Worm (Caenorhabditis elegans) whole organism, young adult: ENCODE measurements around the gene ugt-37.

Experiments used
- B0019.2 ChIP-seq: fragments of 200-800 bp; sonication (Bioruptor generic); conservative IDR thresholded peaks from 2 replicates; pipeline ENCODE4 v1.3.6; 2022; ENCODE audit warnings: missing genetic modification reagents, missing genetic modification characterization, missing compliant biosample characterization
- C17E4.6 ChIP-seq: fragments of 200-800 bp; sonication (Bioruptor generic); IDR thresholded peaks from 2 replicates; pipeline ENCODE4 v1.3.6; 2022; ENCODE audit warnings: missing genetic modification reagents, missing genetic modification characterization, missing compliant biosample characterization
- D2030.7 ChIP-seq: fragments of 200-800 bp; sonication (Bioruptor generic); IDR thresholded peaks from 2 replicates; pipeline ENCODE4 v1.3.6; 2022; ENCODE audit warnings: missing genetic modification reagents, missing genetic modification characterization, missing compliant biosample characterization
- F52B5.7 ChIP-seq: sonication (generic microtip); optimal IDR thresholded peaks from 2 replicates; lab custom pipeline; 2016; ENCODE audit warnings: mild to moderate bottlenecking, missing genetic modification characterization, missing compliant biosample characterization
- K12H6.12 ChIP-seq: fragments of 200-800 bp; sonication (Bioruptor generic); optimal IDR thresholded peaks from 2 replicates; lab custom pipeline; 2018; ENCODE audit warnings: mild to moderate bottlenecking, missing genetic modification characterization, missing compliant biosample characterization
- Y79H2A.3 ChIP-seq: fragments of 200-800 bp; sonication (Bioruptor generic); conservative IDR thresholded peaks from 2 replicates; pipeline ENCODE4 v1.3.6; 2022; ENCODE audit warnings: missing genetic modification reagents, missing genetic modification characterization, missing compliant biosample characterization
- ama-1 ChIP-seq, 3 experiments: fragments of 150-350 bp in 1 of 3; sonication (generic microtip) in 2 of 3; optimal IDR thresholded peaks; 2 replicates each; lab custom pipeline; 2014 to 2018; ENCODE audit warnings: missing biosample characterization in 2 of 3, missing genetic modification characterization in 2 of 3, missing genetic modification reagents in 2 of 3
- aptf-2 ChIP-seq: fragments of 200-800 bp; sonication (Bioruptor generic); conservative IDR thresholded peaks from 2 replicates; pipeline ENCODE4 v1.3.6; 2022; ENCODE audit warnings: missing genetic modification reagents, missing genetic modification characterization, missing compliant biosample characterization
- aptf-3 ChIP-seq: fragments of 200-800 bp; sonication (Bioruptor generic); IDR thresholded peaks from 2 replicates; pipeline ENCODE4 v1.3.6; 2022; ENCODE audit warnings: missing genetic modification characterization, missing compliant biosample characterization
- attf-3 ChIP-seq: fragments of 200-800 bp; sonication (Bioruptor generic); conservative IDR thresholded peaks from 2 replicates; pipeline ENCODE4 v1.3.6; 2022; ENCODE audit warnings: missing genetic modification reagents, missing genetic modification characterization, missing compliant biosample characterization
- attf-6 ChIP-seq: fragments of 200-800 bp; sonication (Bioruptor generic); IDR thresholded peaks from 2 replicates; pipeline ENCODE4 v1.3.6; 2022; ENCODE audit warnings: missing genetic modification reagents, missing genetic modification characterization, missing compliant biosample characterization
- cebp-1 ChIP-seq, 2 experiments: fragments of 200-800 bp in 1 of 2; sonication (Bioruptor generic) in 1 of 2; sonication (generic microtip) in 1 of 2; IDR thresholded peaks in 1 of 2; optimal IDR thresholded peaks in 1 of 2; 2 replicates each; pipeline versions ENCODE4 v1.3.6 to Lab custom; 2017 to 2022; ENCODE audit warnings: missing compliant biosample characterization in 2 of 2, missing genetic modification characterization in 2 of 2, mild to moderate bottlenecking in 1 of 2, missing genetic modification reagents in 1 of 2, moderate library complexity in 1 of 2
- ceh-58 ChIP-seq: fragments of 200-800 bp; sonication (Bioruptor generic); IDR thresholded peaks from 2 replicates; pipeline ENCODE4 v1.3.6; 2022; ENCODE audit warnings: missing genetic modification characterization, missing compliant biosample characterization
- ceh-79 ChIP-seq: sonication (generic microtip); optimal IDR thresholded peaks from 2 replicates; lab custom pipeline; 2017; ENCODE audit warnings: mild to moderate bottlenecking, missing genetic modification characterization, missing compliant biosample characterization
- efl-1 ChIP-seq: fragments of 150-350 bp; optimal IDR thresholded peaks from 2 replicates; lab custom pipeline; 2014; ENCODE audit warnings: missing biosample characterization, missing genetic modification reagents, missing genetic modification characterization
- gei-17 ChIP-seq: fragments of 200-800 bp; sonication (Bioruptor generic); optimal IDR thresholded peaks from 2 replicates; lab custom pipeline; 2018; ENCODE audit warnings: mild to moderate bottlenecking, missing genetic modification characterization, missing compliant biosample characterization
- lag-1 ChIP-seq: fragments of 200-800 bp; sonication (Bioruptor generic); IDR thresholded peaks from 2 replicates; pipeline ENCODE4 v1.3.6; 2022; ENCODE audit warnings: missing genetic modification reagents, missing genetic modification characterization, missing compliant biosample characterization
- lin-40 ChIP-seq: sonication (generic microtip); optimal IDR thresholded peaks from 2 replicates; lab custom pipeline; 2016; ENCODE audit warnings: missing genetic modification characterization, mild to moderate bottlenecking, missing compliant biosample characterization, missing genotype, missing genetic modification reagents
- lir-1 ChIP-seq: fragments of 200-800 bp; sonication (Bioruptor generic); conservative IDR thresholded peaks from 2 replicates; pipeline ENCODE4 v1.3.6; 2022; ENCODE audit warnings: missing genetic modification reagents, missing genetic modification characterization, missing compliant biosample characterization
- lsl-1 ChIP-seq: fragments of 200-800 bp; sonication (Bioruptor generic); optimal IDR thresholded peaks from 2 replicates; lab custom pipeline; 2018; ENCODE audit warnings: mild to moderate bottlenecking, missing genetic modification characterization, moderate library complexity, missing compliant biosample characterization
- mcd-1 ChIP-seq: fragments of 200-800 bp; sonication (Bioruptor generic); IDR thresholded peaks from 2 replicates; pipeline ENCODE4 v1.3.6; 2022; ENCODE audit warnings: missing genetic modification reagents, missing genetic modification characterization, missing compliant biosample characterization
- nhr-120 ChIP-seq: fragments of 200-800 bp; sonication (Bioruptor generic); IDR thresholded peaks from 2 replicates; pipeline ENCODE4 v1.3.6; 2022; ENCODE audit warnings: missing genetic modification characterization, missing compliant biosample characterization
- nhr-27 ChIP-seq: fragments of 200-800 bp; sonication (Bioruptor generic); optimal IDR thresholded peaks from 2 replicates; lab custom pipeline; 2018; ENCODE audit warnings: mild to moderate bottlenecking, missing genetic modification characterization, moderate library complexity, missing compliant biosample characterization
- nhr-80 ChIP-seq: sonication (generic microtip); optimal IDR thresholded peaks from 2 replicates; lab custom pipeline; 2016; ENCODE audit warnings: missing genetic modification characterization, missing compliant biosample characterization
- sdz-38 ChIP-seq: sonication (generic microtip); optimal IDR thresholded peaks from 2 replicates; lab custom pipeline; 2016; ENCODE audit warnings: missing genotype, missing genetic modification characterization, missing compliant biosample characterization
- snpc-4 ChIP-seq, 5 experiments: fragments of 150-350 bp in 1 of 5; sonication (generic microtip) in 4 of 5; optimal IDR thresholded peaks; 2 replicates each; lab custom pipeline; 2014 to 2018; ENCODE audit warnings: missing genetic modification characterization in 5 of 5, missing biosample characterization in 3 of 5, antibody characterized with exemption in 2 of 5, mild to moderate bottlenecking in 2 of 5, missing compliant biosample characterization in 2 of 5, missing genotype in 2 of 5, moderate library complexity in 2 of 5, missing genetic modification reagents in 1 of 5
- tbx-9 ChIP-seq: sonication (generic microtip); optimal IDR thresholded peaks from 2 replicates; lab custom pipeline; 2016; ENCODE audit warnings: borderline replicate concordance, missing genetic modification characterization, inconsistent platforms, missing compliant biosample characterization
- unc-62 ChIP-seq: fragments of 150-350 bp; optimal IDR thresholded peaks from 2 replicates; lab custom pipeline; 2014; ENCODE audit warnings: missing biosample characterization, missing genetic modification reagents, missing genetic modification characterization
- xnd-1 ChIP-seq: sonication (generic microtip); optimal IDR thresholded peaks from 2 replicates; lab custom pipeline; 2016; ENCODE audit warnings: missing genotype, missing genetic modification reagents, missing genetic modification characterization, missing compliant biosample characterization

Gene ugt-37

ce11 chrV:7178843-7179242 is 33.7 kb upstream of the ugt-37 start, which contains the start of gene cpsf-2:
Gene cpsf-2 (plus strand): TSS chrV:7179172.
- TF ChIP-seq efl-1 (GFP tag; lab: Kevin White, UChicago) (peak; percentile 3), unc-62 (no peak), tbx-9 (tag; lab: Kevin White, UChicago) (no peak), xnd-1 (tag; lab: Kevin White, UChicago) (no peak)

DNA sequence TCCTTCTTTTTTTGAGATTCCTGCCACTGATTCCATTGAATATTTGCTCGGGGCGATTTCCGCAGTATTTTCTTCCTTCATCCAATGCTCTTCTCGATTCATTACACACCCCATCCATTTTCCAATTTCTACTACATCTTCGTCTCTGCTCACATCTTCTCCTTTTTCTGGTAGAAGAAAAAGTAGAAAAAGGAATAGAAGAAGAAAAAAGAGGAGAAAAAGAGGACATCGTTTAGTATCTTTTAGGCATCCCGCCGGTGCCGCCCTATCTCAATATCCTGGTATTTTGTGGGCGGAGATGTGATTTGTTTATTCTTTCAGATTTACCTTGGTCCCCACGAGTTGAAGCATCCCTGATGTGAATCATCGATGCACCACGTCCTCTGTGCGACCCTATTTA is 30.1 kb upstream of the ugt-37 start, which contains the start of gene lgc-39:
Gene lgc-39 (plus strand): TSS at position 301 of the 400 bp plus-strand sequence.
- TF ChIP-seq ama-1 (optimal IDR thresholded peaks at IDR 0.05; lab: Kevin White, UChicago), result no peak
- no peak for TF ChIP-seq ama-1 (GFP tag; optimal IDR thresholded peaks at IDR 0.05; lab: Kevin White, UChicago)
- no peak for TF ChIP-seq D2030.7 (GFP tag; lab: Robert Waterston, UW)
- no peak for TF ChIP-seq gei-17
- TF ChIP-seq lag-1, result no peak

DNA sequence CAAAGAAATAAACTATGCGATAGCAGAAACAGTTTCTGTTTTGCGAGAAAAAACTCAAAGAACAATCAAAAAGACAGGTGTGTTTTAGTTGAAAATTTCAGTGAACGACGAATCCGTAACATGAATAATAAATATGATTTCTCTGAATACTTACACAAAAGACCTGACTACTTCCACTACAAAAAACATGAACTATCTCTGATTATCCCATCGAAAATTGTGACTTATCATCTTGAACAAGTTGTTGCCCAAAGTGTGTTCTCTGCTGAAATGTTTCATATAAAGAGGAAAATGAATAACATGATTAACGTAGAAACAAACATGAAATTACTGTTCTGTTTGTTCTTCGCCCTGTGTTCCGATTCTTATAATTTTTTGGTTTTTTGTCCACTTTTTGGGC is 21.6 kb upstream of the ugt-37 start, which contains the start of gene ugt-36:
Gene ugt-36 (plus strand): TSS at position 301 of the 400 bp plus-strand sequence.
- TF ChIP-seq attf-3, result no peak
- TF ChIP-seq nhr-120 (GFP tag; lab: Robert Waterston, UW), result no peak
- no peak for TF ChIP-seq lsl-1 (GFP tag; lab: Kevin White, UChicago)
- no peak for TF ChIP-seq ceh-58 (GFP tag; lab: Robert Waterston, UW)
- TF ChIP-seq aptf-3 (GFP tag; lab: Robert Waterston, UW), result no peak

DNA sequence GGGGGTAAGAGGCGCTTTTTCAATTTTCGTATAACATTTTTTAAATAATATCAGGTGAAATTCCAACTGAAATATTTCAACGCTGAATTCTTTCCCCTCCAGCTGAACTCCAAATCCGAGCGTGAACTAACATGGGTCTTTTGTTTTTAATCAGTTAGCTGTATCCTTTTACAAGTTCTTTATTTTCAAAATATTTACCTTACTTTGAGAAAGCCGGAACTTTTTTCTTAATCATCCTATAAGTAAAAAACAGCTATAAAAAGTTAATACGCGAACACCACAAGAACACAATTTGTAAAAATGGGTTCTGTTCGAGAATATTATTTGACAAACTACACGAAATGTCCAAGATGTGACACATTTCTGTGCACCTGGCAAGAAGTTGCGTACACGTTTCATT is 19.1 kb upstream of the ugt-37 start, which contains the start of gene srh-83:
Gene srh-83 (plus strand): TSS at position 301 of the 400 bp plus-strand sequence.
- no peak for TF ChIP-seq B0019.2
- TF ChIP-seq lir-1, result no peak
- TF ChIP-seq sdz-38, result no peak
- TF ChIP-seq cebp-1 (GFP tag; IDR thresholded peaks at IDR 0.05; lab: Robert Waterston, UW), result no peak
- TF ChIP-seq cebp-1 (tag; optimal IDR thresholded peaks at IDR 0.05; lab: Kevin White, UChicago), result no peak
- TF ChIP-seq nhr-27, result no peak
- TF ChIP-seq ceh-79 (tag; lab: Kevin White, UChicago), result no peak
- no peak for TF ChIP-seq aptf-2 (GFP tag; lab: Robert Waterston, UW)
- TF ChIP-seq snpc-4 (GFP tag; optimal IDR thresholded peaks at IDR 0.05; lab: Kevin White, UChicago), result no peak
- no peak for TF ChIP-seq snpc-4 (tag; optimal IDR thresholded peaks at IDR 0.05; lab: Kevin White, UChicago)
- no peak for TF ChIP-seq K12H6.12 (tag; lab: Kevin White, UChicago)
- no peak for TF ChIP-seq F52B5.7
- TF ChIP-seq nhr-120 (GFP tag; lab: Robert Waterston, UW), result no peak
- no peak for TF ChIP-seq mcd-1
- TF ChIP-seq unc-62, result no peak
- no peak for TF ChIP-seq C17E4.6
- TF ChIP-seq attf-6 (GFP tag; lab: Robert Waterston, UW), result no peak
- TF ChIP-seq, all 124 proteins: peak for 0

DNA sequence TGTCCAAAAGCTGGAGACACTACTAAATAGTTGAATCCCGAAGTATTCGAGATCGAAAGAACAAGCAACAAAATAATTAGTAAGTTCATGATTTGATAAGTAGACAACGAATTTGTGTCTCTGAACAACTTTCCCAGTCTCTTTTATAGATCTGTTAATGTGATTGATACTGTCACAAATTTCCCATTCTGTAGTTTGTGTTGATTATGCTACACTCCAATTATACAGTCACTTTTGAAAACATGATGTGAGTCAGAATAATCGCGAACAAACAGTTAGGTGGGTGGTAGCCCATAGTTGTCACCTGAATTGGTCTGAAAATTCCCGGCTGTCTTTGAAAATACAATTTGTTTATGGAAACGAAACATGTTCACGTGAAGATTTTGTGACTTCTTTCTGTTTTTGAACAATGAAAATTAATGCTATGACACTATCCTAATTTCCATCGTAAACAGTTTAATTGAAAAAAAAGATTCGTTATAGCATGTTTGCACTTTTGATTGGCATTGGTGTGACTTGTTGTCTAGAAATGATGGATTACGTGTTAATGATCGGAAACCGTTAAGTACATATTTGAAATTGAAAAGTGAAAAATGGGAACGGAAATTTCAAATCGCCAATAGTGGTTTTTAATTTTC is 18.5 kb upstream of the ugt-37 start, which contains the start of gene ugt-41:
Gene ugt-41 (minus strand): TSS at position 119 of the 638 bp plus-strand sequence.
- peak; percentile 18 for TF ChIP-seq lin-40 (tag; lab: Kevin White, UChicago)
- no peak for TF ChIP-seq Y79H2A.3
- peak; percentile 42 for TF ChIP-seq nhr-80
- TF ChIP-seq unc-62, result peak; percentile 85
